Worm (Caenorhabditis elegans): Measurements from ENCODE around the gene F43G6.16.

ce11 chrII:11782493-11782892, at the start of gene F43G6.16:
- TF ChIP-seq him-1 (tag; optimal IDR thresholded peaks at IDR 0.05) (no peak), W03F9.2 (tag; optimal IDR thresholded peaks at IDR 0.05) (no peak), dao-5 (tag; optimal IDR thresholded peaks at IDR 0.05) (no peak)
